Worm (Caenorhabditis elegans) whole organism, L4 larva: Measurements from ENCODE around the gene srv-1.

Experiments used
- F10B5.3 ChIP-seq: sonication (generic microtip); optimal IDR thresholded peaks from 2 replicates; lab custom pipeline; 2016; ENCODE audit warnings: mild to moderate bottlenecking, missing genetic modification characterization, missing compliant biosample characterization
- F26F4.8 ChIP-seq: fragments of 200-800 bp; sonication (Bioruptor generic); conservative IDR thresholded peaks from 2 replicates; pipeline ENCODE4 v1.3.6; 2022; ENCODE audit warnings: missing genetic modification characterization, missing compliant biosample characterization
- F44E2.7 ChIP-seq: fragments of 200-800 bp; sonication (Bioruptor generic); IDR thresholded peaks from 2 replicates; pipeline ENCODE4 v2.1.2; 2022; ENCODE audit warnings: missing genetic modification characterization, missing compliant biosample characterization
- T20F7.1 ChIP-seq: fragments of 200-800 bp; sonication (Bioruptor generic); optimal IDR thresholded peaks from 2 replicates; lab custom pipeline; 2018; ENCODE audit warnings: mild to moderate bottlenecking, missing genetic modification characterization, missing compliant biosample characterization
- T26A8.4 ChIP-seq: fragments of 200-800 bp; sonication (Bioruptor generic); IDR thresholded peaks from 2 replicates; pipeline ENCODE4 v1.3.6; 2022; ENCODE audit warnings: missing genetic modification characterization, missing compliant biosample characterization
- Y5F2A.4 ChIP-seq: fragments of 200-800 bp; sonication (Bioruptor generic); optimal IDR thresholded peaks from 2 replicates; lab custom pipeline; 2018; ENCODE audit warnings: mild to moderate bottlenecking, missing genetic modification characterization, missing compliant biosample characterization
- ZK337.2 ChIP-seq: fragments of 200-800 bp; sonication (Bioruptor generic); IDR thresholded peaks from 2 replicates; pipeline ENCODE4 v1.3.6; 2022; ENCODE audit warnings: missing genetic modification reagents, missing genetic modification characterization, missing compliant biosample characterization
- aha-1 ChIP-seq: fragments of 150-350 bp; peaks from one replicate; lab custom pipeline; 2014; ENCODE audit warnings: missing biosample characterization, missing genetic modification characterization
- ama-1 ChIP-seq: fragments of 150-350 bp; optimal IDR thresholded peaks from 2 replicates; lab custom pipeline; 2014; ENCODE audit warnings: inconsistent platforms, mixed read lengths
- arid-1 ChIP-seq: fragments of 200-800 bp; sonication (Bioruptor generic); conservative IDR thresholded peaks from 2 replicates; pipeline ENCODE4 v1.3.6; 2022; ENCODE audit warnings: missing genetic modification reagents, missing genetic modification characterization, missing compliant biosample characterization
- ceh-20 ChIP-seq: fragments of 200-800 bp; sonication (Bioruptor generic); IDR thresholded peaks from 2 replicates; pipeline ENCODE4 v1.3.6; 2022; ENCODE audit warnings: missing genetic modification reagents, missing genetic modification characterization, missing compliant biosample characterization
- ceh-62 ChIP-seq: sonication (generic microtip); optimal IDR thresholded peaks from 2 replicates; lab custom pipeline; 2017; ENCODE audit warnings: missing biosample characterization, missing genetic modification characterization
- daf-16 ChIP-seq, 3 experiments: sonication (generic microtip); optimal IDR thresholded peaks; 2 replicates each; lab custom pipeline; 2016 to 2017; ENCODE audit warnings: missing genetic modification characterization in 3 of 3, missing genetic modification reagents in 3 of 3, mild to moderate bottlenecking in 2 of 3, missing compliant biosample characterization in 2 of 3, missing biosample characterization in 1 of 3, moderate library complexity in 1 of 3
- daf-8 ChIP-seq: fragments of 200-800 bp; sonication (Bioruptor generic); IDR thresholded peaks from 2 replicates; pipeline ENCODE4 v1.3.6; 2022; ENCODE audit warnings: missing genetic modification characterization, missing compliant biosample characterization
- dmd-6 ChIP-seq: fragments of 200-800 bp; sonication (Bioruptor generic); IDR thresholded peaks from 2 replicates; pipeline ENCODE4 v1.3.6; 2022; ENCODE audit warnings: missing genetic modification reagents, missing genetic modification characterization, missing compliant biosample characterization
- dmd-8 ChIP-seq: fragments of 200-800 bp; sonication (Bioruptor generic); IDR thresholded peaks from 2 replicates; pipeline ENCODE4 v1.3.6; 2022; ENCODE audit warnings: missing genetic modification characterization, missing compliant biosample characterization
- dpl-1 ChIP-seq: fragments of 150-350 bp; optimal IDR thresholded peaks from 2 replicates; lab custom pipeline; 2014; ENCODE audit warnings: missing biosample characterization, missing genetic modification reagents, missing genetic modification characterization
- egl-27 ChIP-seq: sonication (generic microtip); optimal IDR thresholded peaks from 3 replicates; lab custom pipeline; 2017; ENCODE audit warnings: missing biosample characterization, missing genetic modification reagents, missing genetic modification characterization
- fos-1 ChIP-seq: fragments of 150-350 bp; optimal IDR thresholded peaks from 2 replicates; lab custom pipeline; 2014; ENCODE audit warnings: missing biosample characterization, missing genetic modification characterization
- gei-8 ChIP-seq: fragments of 200-800 bp; sonication (Bioruptor generic); optimal IDR thresholded peaks from 2 replicates; lab custom pipeline; 2018; ENCODE audit warnings: mild to moderate bottlenecking, missing genetic modification characterization, missing compliant biosample characterization
- hlh-30 ChIP-seq: sonication (generic microtip); optimal IDR thresholded peaks from 2 replicates; lab custom pipeline; 2017; ENCODE audit warnings: antibody characterized with exemption, mild to moderate bottlenecking, missing genetic modification characterization, missing compliant biosample characterization; ENCODE audit not compliant: insufficient read depth
- lim-7 ChIP-seq: fragments of 200-800 bp; sonication (Bioruptor generic); IDR thresholded peaks from 2 replicates; pipeline ENCODE4 v1.3.6; 2022; ENCODE audit warnings: missing genetic modification characterization, missing compliant biosample characterization
- lin-15B ChIP-seq: fragments of 150-350 bp; sonication (generic microtip); optimal IDR thresholded peaks from 3 replicates; lab custom pipeline; 2014; ENCODE audit warnings: missing biosample characterization, missing genetic modification characterization
- lin-29 ChIP-seq: fragments of 200-800 bp; sonication (Bioruptor generic); IDR thresholded peaks from 2 replicates; pipeline ENCODE4 v1.3.6; 2022; ENCODE audit warnings: missing genetic modification reagents, missing genetic modification characterization, missing compliant biosample characterization
- lin-38 ChIP-seq: fragments of 200-800 bp; sonication (Bioruptor generic); IDR thresholded peaks from 2 replicates; pipeline ENCODE4 v1.3.6; 2022; ENCODE audit warnings: missing genetic modification reagents, missing genetic modification characterization, missing compliant biosample characterization
- lir-3 ChIP-seq: sonication (generic microtip); optimal IDR thresholded peaks from 2 replicates; lab custom pipeline; 2016; ENCODE audit warnings: mild to moderate bottlenecking, missing genetic modification characterization, missing compliant biosample characterization
- madf-5 ChIP-seq, 2 experiments: fragments of 200-800 bp; sonication (Bioruptor generic); IDR thresholded peaks; 2 replicates each; pipeline ENCODE4 v1.3.6; 2022; ENCODE audit warnings: missing compliant biosample characterization in 2 of 2, missing genetic modification characterization in 2 of 2
- madf-9 ChIP-seq: fragments of 200-800 bp; sonication (Bioruptor generic); conservative IDR thresholded peaks from 2 replicates; pipeline ENCODE4 v1.3.6; 2022; ENCODE audit warnings: missing genetic modification reagents, missing genetic modification characterization, missing compliant biosample characterization
- mdl-1 ChIP-seq, 2 experiments: fragments of 150-350 bp in 1 of 2; sonication (generic microtip) in 1 of 2; optimal IDR thresholded peaks; 2 replicates each; lab custom pipeline; 2014 to 2017; ENCODE audit warnings: missing biosample characterization in 2 of 2, missing genetic modification characterization in 2 of 2
- mep-1 ChIP-seq: fragments of 150-350 bp; sonication (generic microtip); optimal IDR thresholded peaks from 3 replicates; lab custom pipeline; 2014; ENCODE audit warnings: missing biosample characterization, missing genetic modification characterization
- mes-2 ChIP-seq: sonication (generic microtip); optimal IDR thresholded peaks from 2 replicates; lab custom pipeline; 2016; ENCODE audit warnings: missing genotype, mild to moderate bottlenecking, missing genetic modification characterization, missing compliant biosample characterization; ENCODE audit not compliant: poor library complexity, severe bottlenecking
- mxl-2 ChIP-seq: fragments of 200-800 bp; sonication (Bioruptor generic); conservative IDR thresholded peaks from 2 replicates; pipeline ENCODE4 v1.3.6; 2022; ENCODE audit warnings: missing genetic modification reagents, missing genetic modification characterization, missing compliant biosample characterization
- nhr-10 ChIP-seq: fragments of 150-350 bp; optimal IDR thresholded peaks from 2 replicates; lab custom pipeline; 2014; ENCODE audit warnings: missing biosample characterization, missing genetic modification characterization
- nhr-102 ChIP-seq: sonication (generic microtip); optimal IDR thresholded peaks from 2 replicates; lab custom pipeline; 2016; ENCODE audit warnings: mild to moderate bottlenecking, missing genetic modification characterization, moderate library complexity, missing compliant biosample characterization
- nhr-25 ChIP-seq: sonication (generic microtip); optimal IDR thresholded peaks from 2 replicates; lab custom pipeline; 2017; ENCODE audit warnings: missing genetic modification characterization, mild to moderate bottlenecking, missing compliant biosample characterization, antibody characterized with exemption, moderate library complexity, borderline replicate concordance; ENCODE audit not compliant: insufficient read depth
- nhr-28 ChIP-seq: fragments of 150-350 bp; optimal IDR thresholded peaks from 2 replicates; lab custom pipeline; 2014; ENCODE audit warnings: missing biosample characterization, missing genetic modification characterization
- nhr-41 ChIP-seq: fragments of 200-800 bp; sonication (Bioruptor generic); IDR thresholded peaks from 2 replicates; pipeline ENCODE4 v1.3.6; 2022; ENCODE audit warnings: missing genetic modification reagents, missing genetic modification characterization, missing compliant biosample characterization
- nhr-48 ChIP-seq: sonication (generic microtip); optimal IDR thresholded peaks from 2 replicates; lab custom pipeline; 2016; ENCODE audit warnings: mild to moderate bottlenecking, missing genetic modification characterization, missing compliant biosample characterization
- nhr-6 ChIP-seq: fragments of 150-350 bp; optimal IDR thresholded peaks from 2 replicates; lab custom pipeline; 2014; ENCODE audit warnings: missing biosample characterization, missing genetic modification characterization
- php-3 ChIP-seq: fragments of 200-800 bp; sonication (Bioruptor generic); IDR thresholded peaks from 2 replicates; pipeline ENCODE4 v1.3.6; 2022; ENCODE audit warnings: missing genetic modification reagents, missing genetic modification characterization, missing compliant biosample characterization
- set-16 ChIP-seq: fragments of 200-800 bp; sonication (Bioruptor generic); IDR thresholded peaks from 2 replicates; pipeline ENCODE4 v1.3.6; 2022; ENCODE audit warnings: missing genetic modification reagents, missing genetic modification characterization, missing compliant biosample characterization
- spr-1 ChIP-seq: sonication (generic microtip); optimal IDR thresholded peaks from 2 replicates; lab custom pipeline; 2016; ENCODE audit warnings: mild to moderate bottlenecking, missing genetic modification characterization, missing compliant biosample characterization
- spr-3 ChIP-seq: fragments of 200-800 bp; sonication (Bioruptor generic); optimal IDR thresholded peaks from 2 replicates; lab custom pipeline; 2018; ENCODE audit warnings: mild to moderate bottlenecking, missing genetic modification characterization, missing compliant biosample characterization
- tag-97 ChIP-seq: fragments of 200-800 bp; sonication (Bioruptor generic); IDR thresholded peaks from 2 replicates; pipeline ENCODE4 v1.3.6; 2022; ENCODE audit warnings: missing genetic modification characterization, missing compliant biosample characterization
- unc-130 ChIP-seq: sonication (generic microtip); optimal IDR thresholded peaks from 2 replicates; lab custom pipeline; 2016; ENCODE audit warnings: missing genetic modification reagents, missing genetic modification characterization, missing compliant biosample characterization
- unc-39 ChIP-seq: sonication (generic microtip); optimal IDR thresholded peaks from 2 replicates; lab custom pipeline; 2017; ENCODE audit warnings: missing biosample characterization, missing genetic modification characterization
- unc-62 ChIP-seq, 3 experiments: fragments of 150-350 bp in 1 of 3; sonication (generic microtip); optimal IDR thresholded peaks in 2 of 3; peaks in 1 of 3; 1 replicate in 1 of 3; 2 replicates in 2 of 3; lab custom pipeline; 2014 to 2017; ENCODE audit warnings: missing biosample characterization in 3 of 3, missing genetic modification characterization in 3 of 3, missing genetic modification reagents in 3 of 3, missing genotype in 1 of 3
- zfp-3 ChIP-seq: fragments of 200-800 bp; sonication (Bioruptor generic); conservative IDR thresholded peaks from 2 replicates; pipeline ENCODE4 v1.3.6; 2022; ENCODE audit warnings: missing genetic modification reagents, missing genetic modification characterization, missing compliant biosample characterization
- zip-11 ChIP-seq: fragments of 200-800 bp; sonication (Bioruptor generic); IDR thresholded peaks from 2 replicates; pipeline ENCODE4 v1.3.6; 2022; ENCODE audit warnings: missing genetic modification characterization, missing compliant biosample characterization
- zip-2 ChIP-seq: fragments of 150-350 bp; optimal IDR thresholded peaks from 2 replicates; lab custom pipeline; 2014; ENCODE audit warnings: missing biosample characterization, missing genetic modification characterization
- ztf-7 ChIP-seq: fragments of 150-350 bp; optimal IDR thresholded peaks from 2 replicates; lab custom pipeline; 2014; ENCODE audit warnings: missing biosample characterization, missing genetic modification characterization

Gene srv-1

ce11 chrIII:6900609-6901008, 50.4 kb downstream of the srv-1 start:
- TF ChIP-seq lin-29 (GFP tag; lab: Robert Waterston, UW): no peak
- TF ChIP-seq nhr-25 (tag; lab: Kevin White, UChicago): no peak
- TF ChIP-seq hlh-30 (tag; lab: Kevin White, UChicago): no peak
- no peak for TF ChIP-seq nhr-6 (tag; lab: Kevin White, UChicago)
- TF ChIP-seq dmd-6 (GFP tag; lab: Robert Waterston, UW): no peak
- TF ChIP-seq Y5F2A.4 (GFP tag; lab: Kevin White, UChicago): no peak
- no peak for TF ChIP-seq mdl-1 (tag; optimal IDR thresholded peaks at IDR 0.05; lab: Kevin White, UChicago)
- TF ChIP-seq ama-1 (lab: Kevin White, UChicago): no peak
- 0 out of 2 replicates have a peak, but pooled peaks have one; percentile 29 for TF ChIP-seq zfp-3
- TF ChIP-seq ceh-20 (GFP tag; lab: Robert Waterston, UW): no peak
- no peak for TF ChIP-seq lin-15B
- no peak for TF ChIP-seq nhr-28 (tag; lab: Kevin White, UChicago)
- TF ChIP-seq mep-1 (tag; lab: Kevin White, UChicago): peak; percentile 66
- TF ChIP-seq aha-1 (tag; lab: Kevin White, UChicago): peak; percentile 4
- TF ChIP-seq zip-11 (GFP tag; lab: Robert Waterston, UW): no peak
- no peak for TF ChIP-seq gei-8 (GFP tag; lab: Kevin White, UChicago)
- TF ChIP-seq nhr-41 (GFP tag; lab: Robert Waterston, UW): no peak
- peak in 1 of 2 experiments; percentile 51 for TF ChIP-seq daf-16 (GFP tag; optimal IDR thresholded peaks at IDR 0.05; lab: Kevin White, UChicago)
- TF ChIP-seq daf-16 (tag; optimal IDR thresholded peaks at IDR 0.05; lab: Kevin White, UChicago): no peak
- TF ChIP-seq lim-7 (GFP tag; lab: Robert Waterston, UW): no peak
- TF ChIP-seq F10B5.3 (tag; lab: Kevin White, UChicago): no peak
- no peak for TF ChIP-seq mxl-2
- no peak for TF ChIP-seq nhr-48 (tag; lab: Kevin White, UChicago)
- TF ChIP-seq T26A8.4 (GFP tag; lab: Robert Waterston, UW): peak; percentile 55; the same call in 1 of the 2 replicates
- no peak for TF ChIP-seq madf-5 (GFP tag; IDR thresholded peaks at IDR 0.05; lab: Robert Waterston, UW)
- TF ChIP-seq zip-2 (tag; lab: Kevin White, UChicago): peak; percentile 22
- TF ChIP-seq unc-130 (GFP tag; lab: Kevin White, UChicago): no peak
- TF ChIP-seq lin-38 (GFP tag; lab: Robert Waterston, UW): peak; percentile 45
- TF ChIP-seq lir-3: no peak
- TF ChIP-seq unc-39 (tag; lab: Kevin White, UChicago): no peak
- TF ChIP-seq php-3: peak; percentile 59
- no peak for TF ChIP-seq dmd-8
- TF ChIP-seq nhr-102: no peak
- TF ChIP-seq daf-8 (GFP tag; lab: Robert Waterston, UW): no peak
- TF ChIP-seq F26F4.8 (GFP tag; lab: Robert Waterston, UW): no peak
- TF ChIP-seq egl-27: no peak
- no peak for TF ChIP-seq ZK337.2
- TF ChIP-seq unc-62 (GFP tag; optimal IDR thresholded peaks at IDR 0.05 in 1 of 2; lab: Kevin White, UChicago): no peak
- no peak for TF ChIP-seq unc-62 (tag; optimal IDR thresholded peaks at IDR 0.05; lab: Kevin White, UChicago)
- no peak for TF ChIP-seq tag-97 (GFP tag; lab: Robert Waterston, UW)
- TF ChIP-seq spr-1: no peak
- TF ChIP-seq spr-3 (GFP tag; lab: Kevin White, UChicago): no peak
- no peak for TF ChIP-seq mes-2 (tag; lab: Kevin White, UChicago)
- no peak for TF ChIP-seq F44E2.7
- peak; percentile 31 for TF ChIP-seq T20F7.1 (GFP tag; lab: Kevin White, UChicago)
- TF ChIP-seq arid-1 (GFP tag; lab: Robert Waterston, UW): peak; percentile 55; the same call in 1 of the 2 replicates
- no peak for TF ChIP-seq madf-9 (GFP tag; lab: Robert Waterston, UW)
- no peak for TF ChIP-seq fos-1 (tag; lab: Kevin White, UChicago)
- TF ChIP-seq ceh-62 (tag; lab: Kevin White, UChicago): no peak
- TF ChIP-seq nhr-10 (tag; lab: Kevin White, UChicago): no peak
- no peak for TF ChIP-seq set-16 (GFP tag; lab: Robert Waterston, UW)
- TF ChIP-seq dpl-1 (GFP tag; lab: Kevin White, UChicago): no peak
- TF ChIP-seq ztf-7 (tag; lab: Kevin White, UChicago): no peak
